Worm (Caenorhabditis elegans) whole organism, early embryonic: ENCODE results near the gene C17H12.10.

ENCODE experiments used
- ama-1 ChIP-seq: fragments of 150-350 bp; optimal IDR thresholded peaks from 2 replicates; lab custom pipeline; 2014
- ceh-13 ChIP-seq: fragments of 200-800 bp; sonication (Bioruptor generic); optimal IDR thresholded peaks from 2 replicates; lab custom pipeline; 2018; ENCODE audit warnings: mild to moderate bottlenecking, missing genetic modification characterization, missing compliant biosample characterization
- flt-1 ChIP-seq: fragments of 200-800 bp; sonication (Bioruptor generic); IDR thresholded peaks from 2 replicates; pipeline ENCODE4 v1.3.6; 2022; ENCODE audit warnings: missing genetic modification characterization, missing compliant biosample characterization
- pes-1 ChIP-seq: fragments of 200-800 bp; sonication (Bioruptor generic); IDR thresholded peaks from 2 replicates; pipeline ENCODE4 v1.3.6; 2022; ENCODE audit warnings: missing genetic modification reagents, missing genetic modification characterization, missing compliant biosample characterization
- scrt-1 ChIP-seq: fragments of 200-800 bp; sonication (Bioruptor generic); IDR thresholded peaks from 2 replicates; pipeline ENCODE4 v1.3.6; 2022; ENCODE audit warnings: missing genetic modification characterization, missing compliant biosample characterization
- sea-1 ChIP-seq: fragments of 200-800 bp; sonication (Bioruptor generic); conservative IDR thresholded peaks from 2 replicates; pipeline ENCODE4 v1.3.6; 2022; ENCODE audit warnings: missing genetic modification characterization, missing compliant biosample characterization
- tbx-11 ChIP-seq: fragments of 200-800 bp; sonication (Bioruptor generic); IDR thresholded peaks from 2 replicates; pipeline ENCODE4 v1.3.6; 2022; ENCODE audit warnings: missing genetic modification characterization, missing compliant biosample characterization
- tra-4 ChIP-seq: sonication (generic microtip); optimal IDR thresholded peaks from 2 replicates; lab custom pipeline; 2017; ENCODE audit warnings: missing genetic modification characterization, missing compliant biosample characterization

DNA sequence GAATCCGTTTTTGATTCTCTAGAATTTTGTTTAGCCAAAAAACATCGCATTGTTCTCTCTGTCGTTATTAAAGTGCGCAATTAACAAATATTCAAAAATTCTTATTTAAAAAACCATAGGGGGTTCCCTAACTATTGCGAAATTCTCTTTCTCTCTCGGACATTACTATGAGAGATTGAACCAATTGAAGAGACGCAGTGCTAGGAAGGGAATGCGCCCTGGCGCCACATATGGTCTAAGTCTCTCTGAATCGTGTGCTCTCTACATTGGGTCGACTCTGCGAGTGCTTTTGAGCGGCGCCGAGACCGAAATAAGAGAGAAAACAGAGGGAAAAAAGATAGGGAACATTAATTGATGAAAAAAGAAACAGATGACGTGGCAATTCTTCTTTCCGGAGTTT lies 20.7 kb upstream of the C17H12.10 start:
- TF ChIP-seq ceh-13 (GFP tag; lab: Kevin White, UChicago), result no peak
- TF ChIP-seq sea-1 (GFP tag; lab: Robert Waterston, UW), result no peak
- TF ChIP-seq tra-4 (tag; lab: Kevin White, UChicago), result no peak
- no peak for TF ChIP-seq scrt-1 (GFP tag; lab: Robert Waterston, UW)
- no peak for TF ChIP-seq tbx-11
- TF ChIP-seq ama-1 (lab: Kevin White, UChicago), result no peak
- TF ChIP-seq pes-1 (GFP tag; lab: Robert Waterston, UW), result no peak
- TF ChIP-seq flt-1 (GFP tag; lab: Robert Waterston, UW), result no peak
